Worm (Caenorhabditis elegans) whole organism, young adult: ENCODE results near the gene F55A4.3.
A peak's percentile ranks its signal among the peaks of the same experiment; 100 is the strongest.

ENCODE experiments used
- B0035.1 ChIP-seq: sonication (generic microtip); optimal IDR thresholded peaks from 2 replicates; lab custom pipeline; 2016; ENCODE audit warnings: missing genetic modification characterization, mild to moderate bottlenecking, missing compliant biosample characterization, missing genotype, missing genetic modification reagents
- F39B2.1 ChIP-seq: fragments of 200-800 bp; sonication (Bioruptor generic); IDR thresholded peaks from 2 replicates; pipeline ENCODE4 v1.3.6; 2022; ENCODE audit warnings: missing genetic modification reagents, missing genetic modification characterization, missing compliant biosample characterization
- F55B11.4 ChIP-seq: sonication (generic microtip); optimal IDR thresholded peaks from 2 replicates; lab custom pipeline; 2016; ENCODE audit warnings: missing compliant biosample characterization, missing genetic modification characterization, borderline replicate concordance; ENCODE audit not compliant: insufficient read depth
- K11D2.4 ChIP-seq: fragments of 200-800 bp; sonication (Bioruptor generic); IDR thresholded peaks from 2 replicates; pipeline ENCODE4 v1.3.6; 2022; ENCODE audit warnings: missing genetic modification reagents, missing genetic modification characterization, missing compliant biosample characterization
- K12H6.12 ChIP-seq: fragments of 200-800 bp; sonication (Bioruptor generic); optimal IDR thresholded peaks from 2 replicates; lab custom pipeline; 2018; ENCODE audit warnings: mild to moderate bottlenecking, missing genetic modification characterization, missing compliant biosample characterization
- Y53G8AR.9 ChIP-seq: fragments of 200-800 bp; sonication (Bioruptor generic); conservative IDR thresholded peaks from 2 replicates; pipeline ENCODE4 v1.3.6; 2022; ENCODE audit warnings: missing genetic modification reagents, missing genetic modification characterization, missing compliant biosample characterization
- aptf-3 ChIP-seq: fragments of 200-800 bp; sonication (Bioruptor generic); IDR thresholded peaks from 2 replicates; pipeline ENCODE4 v1.3.6; 2022; ENCODE audit warnings: missing genetic modification characterization, missing compliant biosample characterization
- atf-7 ChIP-seq: sonication (generic microtip); optimal IDR thresholded peaks from 2 replicates; lab custom pipeline; 2017; ENCODE audit warnings: mild to moderate bottlenecking, missing genetic modification characterization, missing compliant biosample characterization
- attf-5 ChIP-seq: fragments of 200-800 bp; sonication (Bioruptor generic); optimal IDR thresholded peaks from 2 replicates; lab custom pipeline; 2018; ENCODE audit warnings: mild to moderate bottlenecking, missing genetic modification characterization, missing compliant biosample characterization
- bed-2 ChIP-seq: fragments of 200-800 bp; sonication (Bioruptor generic); IDR thresholded peaks from 2 replicates; pipeline ENCODE4 v1.3.6; 2022; ENCODE audit warnings: missing genetic modification reagents, missing genetic modification characterization, missing compliant biosample characterization
- ccch-3 ChIP-seq: fragments of 200-800 bp; sonication (Bioruptor generic); optimal IDR thresholded peaks from 2 replicates; lab custom pipeline; 2018; ENCODE audit warnings: mild to moderate bottlenecking, missing genetic modification characterization, missing compliant biosample characterization
- ceh-100 ChIP-seq: fragments of 200-800 bp; sonication (Bioruptor generic); IDR thresholded peaks from 2 replicates; pipeline ENCODE4 v1.3.6; 2022; ENCODE audit warnings: missing genetic modification reagents, missing genetic modification characterization, missing compliant biosample characterization
- ceh-27 ChIP-seq: fragments of 200-800 bp; sonication (Bioruptor generic); optimal IDR thresholded peaks from 2 replicates; lab custom pipeline; 2018; ENCODE audit warnings: mild to moderate bottlenecking, missing genetic modification characterization, moderate library complexity, missing compliant biosample characterization
- ceh-40 ChIP-seq: fragments of 200-800 bp; sonication (Bioruptor generic); IDR thresholded peaks from 2 replicates; pipeline ENCODE4 v1.3.6; 2022; ENCODE audit warnings: missing genetic modification characterization, missing compliant biosample characterization
- ceh-91 ChIP-seq: fragments of 200-800 bp; sonication (Bioruptor generic); IDR thresholded peaks from 2 replicates; pipeline ENCODE4 v1.3.6; 2022; ENCODE audit warnings: missing genetic modification reagents, missing genetic modification characterization, missing compliant biosample characterization
- efl-1 ChIP-seq: fragments of 150-350 bp; optimal IDR thresholded peaks from 2 replicates; lab custom pipeline; 2014; ENCODE audit warnings: missing biosample characterization, missing genetic modification reagents, missing genetic modification characterization
- egrh-3 ChIP-seq: fragments of 200-800 bp; sonication (Bioruptor generic); IDR thresholded peaks from 2 replicates; pipeline ENCODE4 v1.3.6; 2022; ENCODE audit warnings: missing genetic modification reagents, missing genetic modification characterization, missing compliant biosample characterization
- ets-4 ChIP-seq: fragments of 200-800 bp; sonication (Bioruptor generic); optimal IDR thresholded peaks from 2 replicates; lab custom pipeline; 2018; ENCODE audit warnings: mild to moderate bottlenecking, missing genetic modification characterization, missing compliant biosample characterization
- him-1 ChIP-seq: sonication (generic microtip); optimal IDR thresholded peaks from 2 replicates; lab custom pipeline; 2016; ENCODE audit warnings: missing genotype, missing genetic modification reagents, missing genetic modification characterization, missing compliant biosample characterization
- hmg-20 ChIP-seq: fragments of 200-800 bp; sonication (Bioruptor generic); IDR thresholded peaks from 2 replicates; pipeline ENCODE4 v1.3.6; 2022; ENCODE audit warnings: missing genetic modification reagents, missing genetic modification characterization, missing compliant biosample characterization
- lag-1 ChIP-seq: fragments of 200-800 bp; sonication (Bioruptor generic); IDR thresholded peaks from 2 replicates; pipeline ENCODE4 v1.3.6; 2022; ENCODE audit warnings: missing genetic modification reagents, missing genetic modification characterization, missing compliant biosample characterization
- let-526 ChIP-seq: fragments of 200-800 bp; sonication (Bioruptor generic); IDR thresholded peaks from 2 replicates; pipeline ENCODE4 v1.3.6; 2022; ENCODE audit warnings: missing genetic modification reagents, missing genetic modification characterization, missing compliant biosample characterization
- lin-35 ChIP-seq, 3 experiments: fragments of 150-350 bp in 2 of 3; sonication (generic microtip) in 1 of 3; optimal IDR thresholded peaks; 2 replicates each; lab custom pipeline; 2014 to 2018; ENCODE audit warnings: missing biosample characterization in 3 of 3, missing genetic modification characterization in 3 of 3, missing genetic modification reagents in 3 of 3
- lin-40 ChIP-seq: sonication (generic microtip); optimal IDR thresholded peaks from 2 replicates; lab custom pipeline; 2016; ENCODE audit warnings: missing genetic modification characterization, mild to moderate bottlenecking, missing compliant biosample characterization, missing genotype, missing genetic modification reagents
- lsy-27 ChIP-seq: sonication (generic microtip); optimal IDR thresholded peaks from 2 replicates; lab custom pipeline; 2017; ENCODE audit warnings: missing genetic modification characterization, mild to moderate bottlenecking, missing compliant biosample characterization, antibody characterized with exemption, missing genotype, borderline replicate concordance; ENCODE audit not compliant: insufficient read depth
- madf-10 ChIP-seq: sonication (generic microtip); optimal IDR thresholded peaks from 2 replicates; lab custom pipeline; 2016; ENCODE audit warnings: mild to moderate bottlenecking, missing genetic modification characterization, missing compliant biosample characterization
- madf-3 ChIP-seq: fragments of 200-800 bp; sonication (Bioruptor generic); IDR thresholded peaks from 2 replicates; pipeline ENCODE4 v1.3.6; 2022; ENCODE audit warnings: missing genetic modification reagents, missing genetic modification characterization, missing compliant biosample characterization
- nfya-1 ChIP-seq: sonication (generic microtip); optimal IDR thresholded peaks from 2 replicates; lab custom pipeline; 2017; ENCODE audit warnings: antibody characterized with exemption, missing compliant biosample characterization, missing genetic modification characterization, borderline replicate concordance; ENCODE audit not compliant: insufficient read depth
- nhr-27 ChIP-seq: fragments of 200-800 bp; sonication (Bioruptor generic); optimal IDR thresholded peaks from 2 replicates; lab custom pipeline; 2018; ENCODE audit warnings: mild to moderate bottlenecking, missing genetic modification characterization, moderate library complexity, missing compliant biosample characterization
- nhr-80 ChIP-seq: sonication (generic microtip); optimal IDR thresholded peaks from 2 replicates; lab custom pipeline; 2016; ENCODE audit warnings: missing genetic modification characterization, missing compliant biosample characterization
- pbrm-1 ChIP-seq: fragments of 200-800 bp; sonication (Bioruptor generic); IDR thresholded peaks from 2 replicates; pipeline ENCODE4 v1.3.6; 2022; ENCODE audit warnings: missing genetic modification reagents, missing genetic modification characterization, missing compliant biosample characterization
- rcor-1 ChIP-seq: fragments of 200-800 bp; sonication (Bioruptor generic); IDR thresholded peaks from 2 replicates; pipeline ENCODE4 v1.3.6; 2022; ENCODE audit warnings: missing genetic modification reagents, missing genetic modification characterization, missing compliant biosample characterization
- sea-2 ChIP-seq: fragments of 200-800 bp; sonication (Bioruptor generic); IDR thresholded peaks from 2 replicates; pipeline ENCODE4 v1.3.6; 2022; ENCODE audit warnings: missing genetic modification characterization, missing compliant biosample characterization
- snpc-3.4 ChIP-seq: sonication (generic microtip); optimal IDR thresholded peaks from 2 replicates; lab custom pipeline; 2017; ENCODE audit warnings: missing genetic modification characterization, mild to moderate bottlenecking, missing compliant biosample characterization, antibody characterized with exemption, moderate library complexity, missing genotype, missing genetic modification reagents
- snpc-4 ChIP-seq, 5 experiments: fragments of 150-350 bp in 1 of 5; sonication (generic microtip) in 4 of 5; optimal IDR thresholded peaks; 2 replicates each; lab custom pipeline; 2014 to 2018; ENCODE audit warnings: missing genetic modification characterization in 5 of 5, missing biosample characterization in 3 of 5, antibody characterized with exemption in 2 of 5, mild to moderate bottlenecking in 2 of 5, missing compliant biosample characterization in 2 of 5, missing genotype in 2 of 5, moderate library complexity in 2 of 5, missing genetic modification reagents in 1 of 5
- tlf-1 ChIP-seq: fragments of 200-800 bp; sonication (Bioruptor generic); optimal IDR thresholded peaks from 2 replicates; lab custom pipeline; 2018; ENCODE audit warnings: mild to moderate bottlenecking, missing genetic modification characterization, missing compliant biosample characterization
- zfh-2 ChIP-seq: fragments of 200-800 bp; sonication (Bioruptor generic); conservative IDR thresholded peaks from 2 replicates; pipeline ENCODE4 v1.3.6; 2022; ENCODE audit warnings: missing genetic modification reagents, missing genetic modification characterization, missing compliant biosample characterization
- ztf-18 ChIP-seq: sonication (generic microtip); optimal IDR thresholded peaks from 2 replicates; lab custom pipeline; 2016; ENCODE audit warnings: missing genotype, mild to moderate bottlenecking, missing genetic modification characterization, missing compliant biosample characterization
- ztf-3 ChIP-seq: fragments of 200-800 bp; sonication (Bioruptor generic); optimal IDR thresholded peaks from 2 replicates; lab custom pipeline; 2018; ENCODE audit warnings: mild to moderate bottlenecking, missing genetic modification characterization, missing compliant biosample characterization

Gene F55A4.3

DNA sequence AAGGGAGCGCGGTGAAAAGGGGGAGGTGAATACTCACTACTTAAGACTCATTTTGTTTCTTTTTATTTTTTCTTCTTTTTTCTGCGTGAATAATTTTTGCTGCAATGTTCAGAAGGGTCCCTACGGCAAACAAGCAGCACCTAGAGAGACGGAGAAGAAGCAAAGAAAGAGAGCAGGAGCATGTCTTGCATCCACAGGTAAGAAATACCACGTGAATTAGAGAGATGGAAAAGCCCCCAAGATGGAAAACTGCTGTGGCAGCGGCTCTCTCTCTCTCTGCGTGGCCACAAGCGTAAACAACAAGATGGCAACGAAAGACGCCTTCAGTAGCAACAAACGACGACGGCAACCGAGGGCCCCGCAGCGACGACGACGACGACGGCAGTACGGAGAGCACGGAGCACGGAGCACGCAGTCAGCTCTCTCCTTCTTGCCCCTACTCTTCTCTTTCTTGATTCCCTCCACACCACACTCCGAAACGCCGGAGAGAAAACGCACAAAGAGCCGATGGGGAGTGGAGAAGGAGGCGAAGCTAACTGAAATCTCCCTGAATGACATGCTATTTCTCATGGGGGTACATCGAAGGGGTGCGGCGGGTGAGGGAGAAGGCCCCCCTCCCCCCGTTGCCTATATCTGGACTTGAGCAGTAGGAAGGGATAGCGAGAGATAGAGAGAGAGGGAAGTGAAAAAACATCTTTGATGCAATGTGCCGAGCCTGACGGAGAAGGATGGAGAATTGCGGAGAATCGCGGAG is 32.1 kb downstream of the F55A4.3 start:
- TF ChIP-seq F39B2.1 (GFP tag; lab: Robert Waterston, UW) (no peak), madf-10 (peak; percentile 69), ceh-91 (GFP tag; lab: Robert Waterston, UW) (no peak), ceh-27 (GFP tag; lab: Kevin White, UChicago) (peak; percentile 43), snpc-4 (GFP tag; optimal IDR thresholded peaks at IDR 0.05; lab: Kevin White, UChicago) (no peak), snpc-4 (tag; optimal IDR thresholded peaks at IDR 0.05; lab: Kevin White, UChicago) (peak in 2 of 4 experiments; percentile 37 to 41), hmg-20 (peak; percentile 53; the same call in 1 of the 2 replicates), ccch-3 (GFP tag; lab: Kevin White, UChicago) (no peak), K12H6.12 (peak; percentile 86), ztf-3 (GFP tag; lab: Kevin White, UChicago) (no peak), K11D2.4 (GFP tag; lab: Robert Waterston, UW) (no peak), Y53G8AR.9 (GFP tag; lab: Robert Waterston, UW) (no peak), lin-40 (tag; lab: Kevin White, UChicago) (peak; percentile 48), nhr-80 (no peak), nhr-27 (tag; lab: Kevin White, UChicago) (no peak), him-1 (no peak), lag-1 (GFP tag; lab: Robert Waterston, UW) (no peak), egrh-3 (GFP tag; lab: Robert Waterston, UW) (peak; percentile 47; the same call in 1 of the 2 replicates), zfh-2 (peak; percentile 95), pbrm-1 (0 out of 2 replicates have a peak, but pooled peaks have one; percentile 14), atf-7 (tag; lab: Kevin White, UChicago) (peak; percentile 11), efl-1 (no peak), ets-4 (no peak), lin-35 (GFP tag; optimal IDR thresholded peaks at IDR 0.05; lab: Kevin White, UChicago) (peak in 1 of 3 experiments; percentile 40), B0035.1 (tag; lab: Kevin White, UChicago) (peak; percentile 20)

DNA sequence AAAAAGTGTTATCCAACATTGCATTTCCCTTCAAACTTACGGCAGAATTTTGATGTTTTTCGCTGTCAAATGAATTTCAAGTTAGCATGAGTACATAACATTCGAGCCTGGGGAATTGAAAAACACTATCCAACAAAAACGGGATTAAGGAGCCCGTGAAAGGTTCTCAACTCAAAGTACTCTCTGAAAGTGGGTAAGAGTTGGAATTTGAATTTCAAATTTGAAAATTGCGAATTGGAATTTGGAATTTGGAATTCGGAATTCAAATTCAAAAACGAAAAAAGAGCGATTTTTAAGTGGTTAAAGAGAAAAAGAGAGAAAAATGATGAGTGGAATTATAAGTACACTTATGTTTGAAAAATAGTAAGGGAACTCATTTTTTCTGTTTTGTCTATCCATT is 33.6 kb downstream of the F55A4.3 start, which contains the start of the genes C09E10.3 and dgk-1:
Gene C09E10.3 (minus strand): TSS at position 101 of the 400 bp plus-strand sequence.
Gene dgk-1 (minus strand): TSS at position 183 of the 400 bp plus-strand sequence.
- TF ChIP-seq bed-2 (GFP tag; lab: Robert Waterston, UW) (no peak), F55B11.4 (tag; lab: Kevin White, UChicago) (no peak), ztf-18 (tag; lab: Kevin White, UChicago) (no peak), snpc-3.4 (no peak), sea-2 (GFP tag; lab: Robert Waterston, UW) (no peak), nfya-1 (tag; lab: Kevin White, UChicago) (no peak), K12H6.12 (no peak), ceh-40 (GFP tag; lab: Robert Waterston, UW) (no peak), nhr-27 (tag; lab: Kevin White, UChicago) (no peak), lsy-27 (tag; lab: Kevin White, UChicago) (no peak), aptf-3 (GFP tag; lab: Robert Waterston, UW) (no peak), rcor-1 (GFP tag; lab: Robert Waterston, UW) (no peak), tlf-1 (GFP tag; lab: Kevin White, UChicago) (no peak), ceh-100 (GFP tag; lab: Robert Waterston, UW) (no peak), let-526 (GFP tag; lab: Robert Waterston, UW) (no peak), lag-1 (GFP tag; lab: Robert Waterston, UW) (no peak), attf-5 (no peak), ceh-27 (GFP tag; lab: Kevin White, UChicago) (no peak), madf-3 (GFP tag; lab: Robert Waterston, UW) (no peak), ets-4 (no peak)
